Worm (Caenorhabditis elegans): ENCODE results near the gene iff-1.
A peak's percentile ranks its signal among the peaks of the same experiment; 100 is the strongest.

Gene iff-1

DNA sequence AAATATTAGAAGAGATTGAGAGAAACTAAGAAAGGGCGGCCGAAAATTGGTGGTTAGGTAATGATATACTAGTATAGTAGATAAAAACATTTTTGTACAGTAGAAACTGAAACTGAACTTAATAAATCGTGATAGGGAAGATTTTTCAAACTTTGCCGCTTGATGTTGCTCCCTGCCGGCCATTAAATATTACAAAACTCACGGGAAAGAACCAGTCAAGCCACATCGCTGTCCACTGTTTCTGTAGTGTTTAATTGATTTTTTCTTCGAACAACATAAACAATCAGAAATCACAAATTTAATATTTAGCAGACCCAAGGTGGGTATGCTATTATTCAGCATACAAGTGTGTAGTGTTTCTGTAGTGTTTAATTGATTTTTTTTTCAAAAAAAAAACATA is 4.1 kb upstream of the iff-1 start, which contains the start of gene T05G5.5:
T05G5.5 (minus strand) TSS at position 359 of the 400 bp plus-strand sequence.
- TF ChIP-seq unc-120 (tag; optimal IDR thresholded peaks at IDR 0.05; ENCODE audit: poor library complexity, severe bottlenecking) (no peak), ces-1 (GFP tag; optimal IDR thresholded peaks at IDR 0.05) (no peak), pha-4 (tag; optimal IDR thresholded peaks at IDR 0.05) (no peak), nhr-237 (tag; optimal IDR thresholded peaks at IDR 0.05) (no peak), ceh-83 (GFP tag; optimal IDR thresholded peaks at IDR 0.05) (no peak), hlh-1 (tag; optimal IDR thresholded peaks at IDR 0.05) (no peak), lin-32 (GFP tag; optimal IDR thresholded peaks at IDR 0.05) (no peak), drap-1 (GFP tag; optimal IDR thresholded peaks at IDR 0.05) (no peak), lsy-2 (tag; optimal IDR thresholded peaks at IDR 0.05) (no peak), bed-3 (GFP tag; optimal IDR thresholded peaks at IDR 0.05) (no peak), nhr-28 (tag; optimal IDR thresholded peaks at IDR 0.05) (no peak), blmp-1 (tag; optimal IDR thresholded peaks at IDR 0.05) (no peak), nhr-76 (tag; optimal IDR thresholded peaks at IDR 0.05) (no peak), M03D4.4 (tag; optimal IDR thresholded peaks at IDR 0.05) (no peak)

DNA sequence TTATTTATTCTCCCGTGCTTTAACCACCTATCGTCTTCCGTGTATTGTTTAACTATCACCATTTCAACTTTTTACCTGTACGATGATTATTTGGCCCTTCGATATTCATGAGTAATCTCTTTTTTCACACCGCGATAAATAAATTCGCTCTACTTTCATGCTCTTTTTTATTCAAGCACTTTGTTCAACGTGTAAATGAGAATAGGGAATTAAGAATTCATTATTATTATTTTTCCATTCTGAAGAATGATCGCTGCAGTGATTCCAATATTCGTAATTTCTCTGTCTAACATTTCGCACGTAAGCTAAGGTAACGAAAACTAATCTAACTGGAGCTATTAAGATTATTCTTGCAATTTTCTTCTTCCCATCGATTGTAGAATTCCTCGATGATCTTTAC is 1.7 kb upstream of the iff-1 start, which contains the start of gene T05G5.4:
T05G5.4 (plus strand) TSS at position 241 of the 400 bp plus-strand sequence.
- TF ChIP-seq lsy-2 (tag; optimal IDR thresholded peaks at IDR 0.05) (no peak), M03D4.4 (tag; optimal IDR thresholded peaks at IDR 0.05) (no peak), ztf-11 (tag; optimal IDR thresholded peaks at IDR 0.05) (no peak), elt-3 (tag; optimal IDR thresholded peaks at IDR 0.05) (no peak), sem-2 (GFP tag; optimal IDR thresholded peaks at IDR 0.05) (no peak), nhr-76 (tag; optimal IDR thresholded peaks at IDR 0.05) (no peak), ceh-43 (GFP tag; optimal IDR thresholded peaks at IDR 0.05) (no peak)

DNA sequence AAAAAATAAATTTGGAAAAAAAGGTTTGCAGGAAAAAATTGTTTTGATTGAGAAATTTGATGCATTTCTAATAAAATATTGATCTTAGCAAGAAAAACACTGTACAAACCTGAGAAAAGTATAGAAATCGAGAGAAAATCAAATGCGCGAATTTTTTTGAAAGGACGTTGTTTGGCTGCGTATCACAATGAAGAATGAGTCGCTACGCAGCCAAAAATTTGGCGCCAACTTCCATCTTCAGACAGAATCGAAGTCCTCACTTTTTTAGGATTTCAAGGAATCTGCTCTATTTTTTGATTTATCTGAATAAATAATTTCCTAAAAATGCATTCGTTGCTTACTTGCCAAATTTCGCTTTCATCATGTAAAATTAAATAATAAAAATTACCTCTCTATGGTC is 328 bp downstream of the iff-1 start:
- TF ChIP-seq ces-1 (GFP tag; optimal IDR thresholded peaks at IDR 0.05) (no peak), mab-5 (tag; optimal IDR thresholded peaks at IDR 0.05) (no peak), blmp-1 (tag; optimal IDR thresholded peaks at IDR 0.05) (no peak), elt-1 (tag; optimal IDR thresholded peaks at IDR 0.05; ENCODE audit: borderline replicate concordance, insufficient read depth) (no peak), elt-3 (tag; optimal IDR thresholded peaks at IDR 0.05) (no peak), nhr-237 (tag; optimal IDR thresholded peaks at IDR 0.05) (no peak), sptf-1 (tag; optimal IDR thresholded peaks at IDR 0.05) (no peak)

DNA sequence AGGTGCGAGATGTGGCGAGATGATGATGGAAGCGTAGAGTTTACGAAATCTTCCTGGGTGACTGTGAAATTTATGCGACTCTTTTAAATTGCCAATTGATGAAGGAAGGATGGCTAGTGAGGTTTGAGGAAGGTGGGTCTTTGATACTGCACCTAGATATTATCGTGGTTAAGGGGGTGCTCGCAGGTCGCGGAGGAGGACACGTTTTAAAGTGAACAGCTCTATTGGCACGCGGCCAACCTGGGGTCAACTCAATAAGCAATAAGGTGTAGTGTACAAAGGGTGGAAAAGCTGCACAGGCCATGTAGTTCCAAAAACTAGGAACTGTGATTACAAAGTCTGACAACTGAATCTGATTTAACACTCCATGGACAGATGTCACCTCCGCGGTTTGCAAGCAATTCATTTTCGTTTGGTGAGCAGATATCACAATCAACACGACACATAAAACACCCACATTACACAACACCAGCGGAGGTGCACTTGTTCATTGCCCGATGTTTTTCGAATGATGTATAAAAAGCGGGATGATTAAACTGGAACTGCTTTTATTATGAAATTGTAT is 1.6 kb downstream of the iff-1 start:
- TF ChIP-seq snpc-4 (tag; optimal IDR thresholded peaks at IDR 0.05) (no peak), unc-62 (GFP tag; optimal IDR thresholded peaks at IDR 0.05) (peak; percentile 20)

DNA sequence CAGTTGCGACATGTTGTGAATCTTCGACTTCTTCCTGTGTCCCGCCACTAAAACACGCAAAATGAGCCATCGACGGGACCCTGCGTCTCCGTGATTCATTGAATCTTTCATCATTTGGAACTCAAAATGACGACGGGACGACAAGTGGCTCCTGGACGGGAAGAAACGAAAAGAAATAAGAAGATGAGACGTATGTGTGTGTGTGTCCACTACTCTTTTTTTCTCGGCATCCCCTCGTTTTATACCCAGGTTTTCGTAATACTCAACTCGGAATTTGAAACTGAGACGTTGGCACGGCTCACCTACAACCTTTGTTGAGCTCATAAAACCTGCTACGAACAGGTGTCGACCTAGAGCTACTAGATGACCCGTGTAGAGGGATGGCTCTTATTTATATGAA is 2.5 kb downstream of the iff-1 start:
- TF ChIP-seq ces-1 (GFP tag; optimal IDR thresholded peaks at IDR 0.05) = no peak
- peak; percentile 68 for TF ChIP-seq unc-62 (GFP tag; optimal IDR thresholded peaks at IDR 0.05)
- TF ChIP-seq lsy-2 (tag; optimal IDR thresholded peaks at IDR 0.05) = no peak
- no peak for TF ChIP-seq nhr-76 (tag; optimal IDR thresholded peaks at IDR 0.05)
- no peak for TF ChIP-seq snpc-4 (tag; optimal IDR thresholded peaks at IDR 0.05)
- TF ChIP-seq ceh-39 (tag; optimal IDR thresholded peaks at IDR 0.05) = no peak
- TF ChIP-seq nhr-2 (tag; optimal IDR thresholded peaks at IDR 0.05) = no peak
- no peak for TF ChIP-seq elt-3 (tag; optimal IDR thresholded peaks at IDR 0.05)
- no peak for TF ChIP-seq sem-2 (GFP tag; optimal IDR thresholded peaks at IDR 0.05)
- TF ChIP-seq lin-32 (GFP tag; optimal IDR thresholded peaks at IDR 0.05) = no peak
- TF ChIP-seq M03D4.4 (tag; optimal IDR thresholded peaks at IDR 0.05) = no peak
- no peak for TF ChIP-seq ham-2 (GFP tag; optimal IDR thresholded peaks at IDR 0.05)
- no peak for TF ChIP-seq flh-1 (GFP tag; optimal IDR thresholded peaks at IDR 0.05)
- no peak for TF ChIP-seq mls-2 (tag; optimal IDR thresholded peaks at IDR 0.05)
- no peak for TF ChIP-seq ceh-83 (GFP tag; optimal IDR thresholded peaks at IDR 0.05)
- no peak for TF ChIP-seq unc-39 (tag; optimal IDR thresholded peaks at IDR 0.05)
- no peak for TF ChIP-seq drap-1 (GFP tag; optimal IDR thresholded peaks at IDR 0.05)
- no peak for TF ChIP-seq mab-5 (tag; optimal IDR thresholded peaks at IDR 0.05)
- peak; percentile 51 for TF ChIP-seq hlh-1 (tag; optimal IDR thresholded peaks at IDR 0.05)
- peak; percentile 67 for TF ChIP-seq unc-120 (tag; optimal IDR thresholded peaks at IDR 0.05; ENCODE audit: poor library complexity, severe bottlenecking)
- no peak for TF ChIP-seq sptf-1 (tag; optimal IDR thresholded peaks at IDR 0.05)
- no peak for TF ChIP-seq zip-8 (tag; optimal IDR thresholded peaks at IDR 0.05)
- TF ChIP-seq bed-3 (GFP tag; optimal IDR thresholded peaks at IDR 0.05) = no peak
- TF ChIP-seq ztf-11 (tag; optimal IDR thresholded peaks at IDR 0.05) = no peak
- no peak for TF ChIP-seq blmp-1 (tag; optimal IDR thresholded peaks at IDR 0.05)

All from whole organism, mixed stage, embryonic.